Worm (Caenorhabditis elegans) whole organism, L3 larva: ENCODE data around the gene srsx-11.

Experiments used
- R02D3.7 ChIP-seq: fragments of 150-350 bp; optimal IDR thresholded peaks from 2 replicates; lab custom pipeline; 2014; ENCODE audit warnings: missing biosample characterization, missing genetic modification characterization
- aly-2 ChIP-seq: fragments of 150-350 bp; optimal IDR thresholded peaks from 2 replicates; lab custom pipeline; 2014; ENCODE audit warnings: missing biosample characterization, missing genetic modification characterization
- ama-1 ChIP-seq: fragments of 150-350 bp; optimal IDR thresholded peaks from 2 replicates; lab custom pipeline; 2018
- ceh-28 ChIP-seq: fragments of 150-350 bp; optimal IDR thresholded peaks from 2 replicates; lab custom pipeline; 2014; ENCODE audit warnings: missing biosample characterization, missing genetic modification reagents, missing genetic modification characterization
- ceh-82 ChIP-seq: fragments of 150-350 bp; optimal IDR thresholded peaks from 2 replicates; lab custom pipeline; 2014; ENCODE audit warnings: missing biosample characterization, missing genetic modification characterization
- ceh-9 ChIP-seq: sonication (generic microtip); optimal IDR thresholded peaks from 2 replicates; lab custom pipeline; 2018; ENCODE audit warnings: missing biosample characterization, missing genetic modification characterization
- daf-12 ChIP-seq: fragments of 150-350 bp; optimal IDR thresholded peaks from 2 replicates; lab custom pipeline; 2014; ENCODE audit warnings: missing biosample characterization, missing genetic modification reagents, missing genetic modification characterization
- egl-27 ChIP-seq: sonication (generic microtip); optimal IDR thresholded peaks from 4 replicates; lab custom pipeline; 2017; ENCODE audit warnings: missing biosample characterization, missing genetic modification reagents, missing genetic modification characterization
- egl-5 ChIP-seq: fragments of 150-350 bp; optimal IDR thresholded peaks from 2 replicates; lab custom pipeline; 2017; ENCODE audit warnings: missing biosample characterization, missing genetic modification reagents, missing genetic modification characterization, inconsistent platforms
- elt-1 ChIP-seq: fragments of 150-350 bp; optimal IDR thresholded peaks from 2 replicates; lab custom pipeline; 2014; ENCODE audit warnings: missing biosample characterization, missing genetic modification characterization
- elt-2 ChIP-seq: sonication (generic microtip); optimal IDR thresholded peaks from 2 replicates; lab custom pipeline; 2016; ENCODE audit warnings: missing genetic modification reagents, mild to moderate bottlenecking, missing genetic modification characterization, missing compliant biosample characterization
- elt-3 ChIP-seq, 3 experiments: fragments of 150-350 bp in 1 of 3; sonication (generic microtip) in 2 of 3; optimal IDR thresholded peaks; 2 replicates in 2 of 3; 4 replicates in 1 of 3; lab custom pipeline; 2014 to 2017; ENCODE audit warnings: missing biosample characterization in 3 of 3, missing genetic modification characterization in 3 of 3
- eor-1 ChIP-seq, 2 experiments: fragments of 150-350 bp; optimal IDR thresholded peaks; 2 replicates each; lab custom pipeline; 2014 to 2018; ENCODE audit warnings: missing biosample characterization in 2 of 2, missing genetic modification characterization in 2 of 2
- fkh-10 ChIP-seq: sonication (generic microtip); optimal IDR thresholded peaks from 2 replicates; lab custom pipeline; 2017; ENCODE audit warnings: missing biosample characterization, missing genetic modification reagents, missing genetic modification characterization
- fkh-2 ChIP-seq: fragments of 150-350 bp; optimal IDR thresholded peaks from 2 replicates; lab custom pipeline; 2014; ENCODE audit warnings: missing biosample characterization, missing genetic modification reagents, missing genetic modification characterization
- fos-1 ChIP-seq: fragments of 150-350 bp; optimal IDR thresholded peaks from 2 replicates; lab custom pipeline; 2014; ENCODE audit warnings: missing biosample characterization, missing genetic modification characterization
- hmg-11 ChIP-seq: sonication (generic microtip); optimal IDR thresholded peaks from 2 replicates; lab custom pipeline; 2016; ENCODE audit warnings: missing genetic modification characterization, missing compliant biosample characterization
- jun-1 ChIP-seq: fragments of 150-350 bp; optimal IDR thresholded peaks from 2 replicates; lab custom pipeline; 2014; ENCODE audit warnings: missing biosample characterization, missing genetic modification reagents, missing genetic modification characterization
- lin-15B ChIP-seq: fragments of 150-350 bp; optimal IDR thresholded peaks from 2 replicates; lab custom pipeline; 2014; ENCODE audit warnings: missing biosample characterization, missing genetic modification characterization
- lin-39 ChIP-seq: fragments of 150-350 bp; optimal IDR thresholded peaks from 2 replicates; lab custom pipeline; 2018; ENCODE audit warnings: missing biosample characterization, missing genetic modification reagents, missing genetic modification characterization
- lsy-12 ChIP-seq: sonication (generic microtip); optimal IDR thresholded peaks from 2 replicates; lab custom pipeline; 2016; ENCODE audit warnings: mild to moderate bottlenecking, missing genetic modification characterization, missing compliant biosample characterization
- mdl-1 ChIP-seq: fragments of 150-350 bp; optimal IDR thresholded peaks from 2 replicates; lab custom pipeline; 2014; ENCODE audit warnings: missing biosample characterization, missing genetic modification characterization
- mml-1 ChIP-seq: fragments of 150-350 bp; sonication (generic microtip); optimal IDR thresholded peaks from 3 replicates; lab custom pipeline; 2014; ENCODE audit warnings: missing biosample characterization, missing genetic modification characterization
- nfya-1 ChIP-seq: sonication (generic microtip); optimal IDR thresholded peaks from 2 replicates; lab custom pipeline; 2017; ENCODE audit warnings: missing genetic modification characterization, mild to moderate bottlenecking, missing compliant biosample characterization, antibody characterized with exemption, moderate library complexity; ENCODE audit not compliant: insufficient read depth
- nhr-11 ChIP-seq: fragments of 150-350 bp; optimal IDR thresholded peaks from 2 replicates; lab custom pipeline; 2014; ENCODE audit warnings: missing biosample characterization, missing genetic modification characterization
- nhr-12 ChIP-seq: fragments of 150-350 bp; optimal IDR thresholded peaks from 2 replicates; lab custom pipeline; 2014; ENCODE audit warnings: missing biosample characterization, missing genetic modification characterization
- nhr-237 ChIP-seq: fragments of 150-350 bp; optimal IDR thresholded peaks from 2 replicates; lab custom pipeline; 2014; ENCODE audit warnings: missing biosample characterization, missing genetic modification characterization
- nhr-25 ChIP-seq: sonication (generic microtip); optimal IDR thresholded peaks from 2 replicates; lab custom pipeline; 2017; ENCODE audit warnings: missing biosample characterization, missing genetic modification characterization
- nhr-28 ChIP-seq: fragments of 150-350 bp; optimal IDR thresholded peaks from 2 replicates; lab custom pipeline; 2014; ENCODE audit warnings: missing biosample characterization, missing genetic modification characterization
- nhr-43 ChIP-seq: sonication (generic microtip); optimal IDR thresholded peaks from 2 replicates; lab custom pipeline; 2016; ENCODE audit warnings: mild to moderate bottlenecking, missing genetic modification characterization, missing compliant biosample characterization; ENCODE audit not compliant: poor library complexity, severe bottlenecking
- nhr-67 ChIP-seq: fragments of 150-350 bp; optimal IDR thresholded peaks from 2 replicates; lab custom pipeline; 2014; ENCODE audit warnings: missing biosample characterization, missing genetic modification characterization
- nhr-76 ChIP-seq: fragments of 150-350 bp; sonication (generic microtip); optimal IDR thresholded peaks from 5 replicates; lab custom pipeline; 2014; ENCODE audit warnings: missing biosample characterization, missing genetic modification characterization
- pha-4 ChIP-seq: fragments of 150-350 bp; optimal IDR thresholded peaks from 2 replicates; lab custom pipeline; 2014; ENCODE audit warnings: missing biosample characterization, missing genetic modification reagents, missing genetic modification characterization
- pqm-1 ChIP-seq: fragments of 150-350 bp; optimal IDR thresholded peaks from 2 replicates; lab custom pipeline; 2017; ENCODE audit warnings: missing biosample characterization, missing genetic modification characterization, inconsistent platforms
- sea-2 ChIP-seq: fragments of 150-350 bp; sonication (generic microtip); optimal IDR thresholded peaks from 4 replicates; lab custom pipeline; 2014; ENCODE audit warnings: missing biosample characterization, missing genetic modification reagents, missing genetic modification characterization
- skn-1 ChIP-seq: fragments of 150-350 bp; optimal IDR thresholded peaks from 2 replicates; lab custom pipeline; 2014; ENCODE audit warnings: missing biosample characterization, missing genetic modification characterization
- snpc-4 ChIP-seq: fragments of 150-350 bp; optimal IDR thresholded peaks from 2 replicates; lab custom pipeline; 2014; ENCODE audit warnings: missing biosample characterization, missing genetic modification characterization
- unc-39 ChIP-seq: sonication (generic microtip); optimal IDR thresholded peaks from 4 replicates; lab custom pipeline; 2017; ENCODE audit warnings: missing biosample characterization, missing genetic modification characterization
- unc-62 ChIP-seq: fragments of 150-350 bp; sonication (generic microtip); optimal IDR thresholded peaks from 4 replicates; lab custom pipeline; 2014; ENCODE audit warnings: missing biosample characterization, missing genetic modification reagents, missing genetic modification characterization
- ztf-11 ChIP-seq: fragments of 150-350 bp; optimal IDR thresholded peaks from 2 replicates; lab custom pipeline; 2014; ENCODE audit warnings: missing biosample characterization, missing genetic modification characterization
- ztf-4 ChIP-seq: fragments of 150-350 bp; optimal IDR thresholded peaks from 2 replicates; lab custom pipeline; 2014; ENCODE audit warnings: missing biosample characterization, missing genetic modification characterization

Gene srsx-11

ce11 chrV:4956529-4956928 lies 22.4 kb downstream of the srsx-11 start, which contains the start of gene str-208:
Gene str-208 (plus strand): TSS chrV:4956829.
- no peak for TF ChIP-seq hmg-11 (tag; lab: Kevin White, UChicago)
- TF ChIP-seq lsy-12, result no peak
- TF ChIP-seq eor-1 (tag; optimal IDR thresholded peaks at IDR 0.05; lab: Kevin White, UChicago), result no peak
- no peak for TF ChIP-seq egl-5 (tag; lab: Kevin White, UChicago)
- TF ChIP-seq lin-15B (tag; lab: Kevin White, UChicago), result no peak
- TF ChIP-seq unc-39 (tag; lab: Kevin White, UChicago), result no peak
- TF ChIP-seq jun-1, result no peak
- TF ChIP-seq ceh-28 (tag; lab: Kevin White, UChicago), result no peak
- no peak for TF ChIP-seq unc-62 (GFP tag; lab: Kevin White, UChicago)
- no peak for TF ChIP-seq nhr-76
- no peak for TF ChIP-seq fkh-2
- TF ChIP-seq sea-2 (GFP tag; lab: Kevin White, UChicago), result no peak
- TF ChIP-seq nhr-43 (tag; lab: Kevin White, UChicago), result no peak

ce11 chrV:4951434-4951833 lies 27.5 kb downstream of the srsx-11 start, which contains the start of gene str-207:
Gene str-207 (plus strand): TSS chrV:4951734.
- TF ChIP-seq nhr-25 (no peak), nhr-12 (tag; lab: Kevin White, UChicago) (no peak), fos-1 (tag; lab: Kevin White, UChicago) (no peak), lin-39 (tag; lab: Kevin White, UChicago) (no peak), ama-1 (lab: Kevin White, UChicago) (no peak), lsy-12 (no peak), mdl-1 (tag; lab: Kevin White, UChicago) (no peak), nhr-43 (tag; lab: Kevin White, UChicago) (no peak), pha-4 (tag; lab: Kevin White, UChicago) (no peak), elt-1 (tag; lab: Kevin White, UChicago) (no peak), elt-2 (tag; lab: Kevin White, UChicago) (no peak), egl-27 (tag; lab: Kevin White, UChicago) (no peak), nhr-28 (tag; lab: Kevin White, UChicago) (no peak), snpc-4 (tag; lab: Kevin White, UChicago) (no peak), fkh-2 (no peak), ztf-4 (no peak), nhr-76 (no peak), nhr-11 (tag; lab: Kevin White, UChicago) (no peak), unc-62 (GFP tag; lab: Kevin White, UChicago) (no peak)

- TF ChIP-seq daf-12 (tag; lab: Kevin White, UChicago) (no peak), pha-4 (tag; lab: Kevin White, UChicago) (no peak)
These were observed 30.3 kb downstream of the srsx-11 start, which contains the start of gene str-209 for ce11 chrV:4948635-4949034. Gene str-209 (plus strand): TSS chrV:4948935.

- TF ChIP-seq hmg-11 (tag; lab: Kevin White, UChicago), result no peak
- no peak for TF ChIP-seq R02D3.7
- TF ChIP-seq fkh-10 (GFP tag; lab: Kevin White, UChicago), result no peak
- TF ChIP-seq elt-1 (tag; lab: Kevin White, UChicago), result no peak
- TF ChIP-seq nhr-11 (tag; lab: Kevin White, UChicago), result no peak
- no peak for TF ChIP-seq unc-62 (GFP tag; lab: Kevin White, UChicago)
- TF ChIP-seq pqm-1 (tag; lab: Kevin White, UChicago), result no peak
- TF ChIP-seq nhr-237, result no peak
- no peak for TF ChIP-seq ama-1 (lab: Kevin White, UChicago)
- TF ChIP-seq nfya-1 (tag; lab: Kevin White, UChicago), result no peak
- TF ChIP-seq pha-4 (tag; lab: Kevin White, UChicago), result no peak
- TF ChIP-seq egl-27 (tag; lab: Kevin White, UChicago), result no peak
- no peak for TF ChIP-seq ztf-11 (tag; lab: Kevin White, UChicago)
- TF ChIP-seq nhr-43 (tag; lab: Kevin White, UChicago), result no peak
These were observed 34.7 kb downstream of the srsx-11 start, which contains the start of gene str-211 for ce11 chrV:4944219-4944618. Gene str-211 (minus strand): TSS chrV:4944319.

- TF ChIP-seq elt-1 (tag; lab: Kevin White, UChicago) (no peak), mml-1 (tag; lab: Kevin White, UChicago) (no peak), nhr-12 (tag; lab: Kevin White, UChicago) (no peak), unc-39 (tag; lab: Kevin White, UChicago) (no peak), egl-5 (tag; lab: Kevin White, UChicago) (no peak), aly-2 (tag; lab: Kevin White, UChicago) (no peak), nhr-67 (tag; lab: Kevin White, UChicago) (no peak), elt-3 (tag; optimal IDR thresholded peaks at IDR 0.05; lab: Kevin White, UChicago) (no peak), fkh-10 (GFP tag; lab: Kevin White, UChicago) (no peak), skn-1 (tag; lab: Kevin White, UChicago) (no peak), jun-1 (no peak), ceh-28 (tag; lab: Kevin White, UChicago) (no peak), nhr-237 (no peak), unc-62 (GFP tag; lab: Kevin White, UChicago) (no peak), ceh-82 (tag; lab: Kevin White, UChicago) (no peak), pha-4 (tag; lab: Kevin White, UChicago) (no peak), eor-1 (tag; optimal IDR thresholded peaks at IDR 0.05; lab: Kevin White, UChicago) (no peak), nhr-11 (tag; lab: Kevin White, UChicago) (no peak), lsy-12 (no peak), ceh-9 (tag; lab: Kevin White, UChicago) (no peak)
These were observed 41.6 kb downstream of the srsx-11 start for ce11 chrV:4937337-4937736.
